Fruit fly (Drosophila melanogaster) whole organism, embryonic: ENCODE measurements around the gene CG17118.

Experiments
- Abd-B ChIP-seq: fragments of 200-800 bp; sonication (Bioruptor generic); optimal IDR thresholded peaks from 2 replicates; lab custom pipeline; 2018; ENCODE audit warnings: missing biosample characterization, mild to moderate bottlenecking, missing genetic modification characterization, moderate library complexity
- BEAF-32 ChIP-seq: fragments of 200-800 bp; sonication (Bioruptor generic); optimal IDR thresholded peaks from 3 replicates; lab custom pipeline; 2017; ENCODE audit warnings: missing biosample characterization, missing genetic modification characterization, mild to moderate bottlenecking, moderate library complexity, missing genetic modification reagents
- CG10209 ChIP-seq: fragments of 200-800 bp; sonication (Bioruptor generic); optimal IDR thresholded peaks from 3 replicates; lab custom pipeline; 2017; ENCODE audit warnings: missing biosample characterization, mild to moderate bottlenecking, missing genetic modification characterization, missing genetic modification reagents
- CG10979 ChIP-seq: fragments of 200-800 bp; sonication (Bioruptor generic); optimal IDR thresholded peaks from 2 replicates; lab custom pipeline; 2018; ENCODE audit warnings: missing biosample characterization, mild to moderate bottlenecking, missing genetic modification characterization, moderate library complexity
- CG11398 ChIP-seq: fragments of 200-800 bp; sonication (Bioruptor generic); optimal IDR thresholded peaks from 2 replicates; lab custom pipeline; 2016; ENCODE audit warnings: missing biosample characterization, missing genetic modification characterization
- CG11560 ChIP-seq: fragments of 200-800 bp; sonication (Bioruptor generic); IDR thresholded peaks from 3 replicates; pipeline ENCODE4 v1.3.6; 2022; ENCODE audit warnings: missing biosample characterization, missing genetic modification characterization
- CG13287 ChIP-seq: fragments of 200-800 bp; sonication (Bioruptor generic); IDR thresholded peaks from 2 replicates; pipeline ENCODE4 v1.3.6; 2022; ENCODE audit warnings: missing biosample characterization, missing genetic modification characterization; ENCODE audit not compliant: partially characterized antibody
- CG13624 ChIP-seq: fragments of 200-800 bp; sonication (Bioruptor generic); optimal IDR thresholded peaks from 2 replicates; lab custom pipeline; 2016; ENCODE audit warnings: missing biosample characterization, missing genetic modification characterization
- CG14050 ChIP-seq: fragments of 200-800 bp; sonication (Bioruptor generic); IDR thresholded peaks from 3 replicates; pipeline ENCODE4 v1.3.6; 2022; ENCODE audit warnings: missing biosample characterization, missing genetic modification characterization
- CG14710 ChIP-seq: fragments of 200-800 bp; sonication (Bioruptor generic); optimal IDR thresholded peaks from 3 replicates; lab custom pipeline; 2019; ENCODE audit warnings: missing biosample characterization, mild to moderate bottlenecking, missing genetic modification characterization, moderate library complexity
- CG1647 ChIP-seq: fragments of 200-800 bp; sonication (Bioruptor generic); optimal IDR thresholded peaks from 3 replicates; lab custom pipeline; 2016; ENCODE audit warnings: missing biosample characterization, missing genetic modification characterization
- CG17829 ChIP-seq: fragments of 200-800 bp; optimal IDR thresholded peaks from 2 replicates; lab custom pipeline; 2019; ENCODE audit warnings: missing biosample characterization, mild to moderate bottlenecking, missing genetic modification characterization, moderate library complexity
- CG2202 ChIP-seq: fragments of 200-800 bp; sonication (Bioruptor generic); optimal IDR thresholded peaks from 2 replicates; lab custom pipeline; 2018; ENCODE audit warnings: missing biosample characterization, mild to moderate bottlenecking, missing genetic modification characterization
- CG2712 ChIP-seq: fragments of 200-800 bp; optimal IDR thresholded peaks from 3 replicates; lab custom pipeline; 2019; ENCODE audit warnings: missing biosample characterization, mild to moderate bottlenecking, missing genetic modification characterization, moderate library complexity
- CG30403 ChIP-seq: fragments of 200-800 bp; sonication (Bioruptor generic); optimal IDR thresholded peaks from 3 replicates; lab custom pipeline; 2016; ENCODE audit warnings: missing biosample characterization, missing genetic modification characterization
- CG31224 ChIP-seq: fragments of 200-800 bp; sonication (Bioruptor generic); IDR thresholded peaks from 2 replicates; pipeline ENCODE4 v1.3.6; 2022; ENCODE audit warnings: missing biosample characterization, missing genetic modification characterization
- CG3163 ChIP-seq: fragments of 200-800 bp; sonication (Bioruptor generic); optimal IDR thresholded peaks from 3 replicates; lab custom pipeline; 2016; ENCODE audit warnings: missing biosample characterization, missing genetic modification characterization
- CG32532 ChIP-seq: fragments of 200-800 bp; sonication (Bioruptor generic); IDR thresholded peaks from 2 replicates; pipeline ENCODE4 v1.3.6; 2022; ENCODE audit warnings: missing biosample characterization, missing genetic modification characterization
- CG33213 ChIP-seq: fragments of 200-800 bp; sonication (Bioruptor generic); optimal IDR thresholded peaks from 3 replicates; lab custom pipeline; 2016; ENCODE audit warnings: missing biosample characterization, missing genetic modification characterization
- CG6791 ChIP-seq: fragments of 200-800 bp; sonication (Bioruptor generic); IDR thresholded peaks from 3 replicates; pipeline ENCODE4 v1.3.6; 2022; ENCODE audit warnings: missing biosample characterization, missing genetic modification characterization; ENCODE audit not compliant: partially characterized antibody
- CG7556 ChIP-seq: fragments of 200-800 bp; sonication (Bioruptor generic); optimal IDR thresholded peaks from 2 replicates; lab custom pipeline; 2017; ENCODE audit warnings: missing biosample characterization, mild to moderate bottlenecking, missing genetic modification characterization
- CG7786 ChIP-seq: fragments of 200-800 bp; sonication (Bioruptor generic); optimal IDR thresholded peaks from 2 replicates; lab custom pipeline; 2016; ENCODE audit warnings: missing biosample characterization, missing genetic modification characterization
- CG8290 ChIP-seq, 3 experiments: fragments of 200-800 bp; sonication (Bioruptor generic); optimal IDR thresholded peaks; 2 replicates each; lab custom pipeline; 2016 to 2019; ENCODE audit warnings: missing biosample characterization in 3 of 3, missing genetic modification characterization in 3 of 3, mild to moderate bottlenecking in 2 of 3, moderate library complexity in 1 of 3
- CG8388 ChIP-seq: fragments of 200-800 bp; sonication (Bioruptor generic); optimal IDR thresholded peaks from 2 replicates; lab custom pipeline; 2019; ENCODE audit warnings: missing biosample characterization, mild to moderate bottlenecking, missing genetic modification characterization, moderate library complexity
- CG9817 ChIP-seq: fragments of 200-800 bp; sonication (Bioruptor generic); optimal IDR thresholded peaks from 2 replicates; lab custom pipeline; 2018; ENCODE audit warnings: missing biosample characterization, mild to moderate bottlenecking, missing genetic modification characterization, moderate library complexity
- CTCF ChIP-seq: fragments of 200-800 bp; sonication (Bioruptor generic); optimal IDR thresholded peaks from 2 replicates; lab custom pipeline; 2017; ENCODE audit warnings: missing biosample characterization, mild to moderate bottlenecking, missing genetic modification characterization, moderate library complexity
- Doc2 ChIP-seq: fragments of 200-800 bp; sonication (Bioruptor generic); IDR thresholded peaks from 2 replicates; pipeline ENCODE4 v1.3.6; 2022; ENCODE audit warnings: missing biosample characterization, missing genetic modification characterization
- Eip74EF ChIP-seq, 2 experiments: fragments of 200-800 bp in 1 of 2; fragments of >200 bp in 1 of 2; sonication (Bioruptor generic) in 1 of 2; optimal IDR thresholded peaks; 2 replicates each; lab custom pipeline; 2017 to 2019; ENCODE audit warnings: missing biosample characterization in 2 of 2, missing genetic modification characterization in 2 of 2, mild to moderate bottlenecking in 1 of 2, moderate library complexity in 1 of 2
- Hr78 ChIP-seq, 2 experiments: fragments of 200-800 bp in 1 of 2; fragments of >200 bp in 1 of 2; sonication (Bioruptor generic) in 1 of 2; optimal IDR thresholded peaks; 2 replicates each; lab custom pipeline; 2017 to 2019; ENCODE audit warnings: missing biosample characterization in 2 of 2, missing genetic modification characterization in 2 of 2, mild to moderate bottlenecking in 1 of 2, moderate library complexity in 1 of 2
- Pdp1 ChIP-seq, 2 experiments: fragments of 200-800 bp; sonication (Bioruptor generic); optimal IDR thresholded peaks; 3 replicates each; lab custom pipeline; 2016; ENCODE audit warnings: missing biosample characterization in 2 of 2, missing genetic modification characterization in 2 of 2, mild to moderate bottlenecking in 1 of 2, moderate library complexity in 1 of 2
- Side ChIP-seq: fragments of 200-800 bp; sonication (Bioruptor generic); optimal IDR thresholded peaks from 2 replicates; lab custom pipeline; 2016; ENCODE audit warnings: missing biosample characterization, missing genetic modification characterization
- Xbp1 ChIP-seq: fragments of 200-800 bp; sonication (Bioruptor generic); optimal IDR thresholded peaks from 3 replicates; lab custom pipeline; 2016; ENCODE audit warnings: missing biosample characterization, mild to moderate bottlenecking, missing genetic modification characterization
- caup ChIP-seq: fragments of 200-800 bp; sonication (Bioruptor generic); optimal IDR thresholded peaks from 3 replicates; lab custom pipeline; 2017; ENCODE audit warnings: missing biosample characterization, mild to moderate bottlenecking, missing genetic modification characterization, moderate library complexity; ENCODE audit not compliant: severe bottlenecking
- chif ChIP-seq, 2 experiments: fragments of 200-800 bp; sonication (Bioruptor generic); optimal IDR thresholded peaks; 3 replicates each; lab custom pipeline; 2016; ENCODE audit warnings: missing biosample characterization in 2 of 2, missing genetic modification characterization in 2 of 2
- chinmo ChIP-seq: fragments of 200-800 bp; sonication (Bioruptor generic); IDR thresholded peaks from 4 replicates; pipeline ENCODE4 v1.3.6; 2022; ENCODE audit warnings: missing biosample characterization, missing genetic modification characterization; ENCODE audit not compliant: partially characterized antibody
- da ChIP-seq: fragments of 200-800 bp; sonication (Bioruptor generic); optimal IDR thresholded peaks from 2 replicates; lab custom pipeline; 2016; ENCODE audit warnings: missing biosample characterization, missing genetic modification characterization
- esg ChIP-seq: fragments of 200-800 bp; sonication (Bioruptor generic); conservative IDR thresholded peaks from 2 replicates; pipeline ENCODE4 v1.3.6; 2022; ENCODE audit warnings: missing biosample characterization, missing genetic modification characterization
- fd64A ChIP-seq: fragments of 200-800 bp; sonication (Bioruptor generic); optimal IDR thresholded peaks from 3 replicates; lab custom pipeline; 2018; ENCODE audit warnings: missing biosample characterization, mild to moderate bottlenecking, missing genetic modification characterization
- fd96Cb ChIP-seq: fragments of 200-800 bp; sonication (Bioruptor generic); optimal IDR thresholded peaks from 2 replicates; lab custom pipeline; 2018; ENCODE audit warnings: missing biosample characterization, mild to moderate bottlenecking, missing genetic modification characterization, moderate library complexity
- fu2 ChIP-seq: fragments of 200-800 bp; sonication (Bioruptor generic); optimal IDR thresholded peaks from 2 replicates; lab custom pipeline; 2016; ENCODE audit warnings: missing biosample characterization, missing genetic modification characterization
- ind ChIP-seq: fragments of 200-800 bp; sonication (Bioruptor generic); optimal IDR thresholded peaks from 3 replicates; lab custom pipeline; 2016; ENCODE audit warnings: missing biosample characterization, missing genetic modification characterization
- insv ChIP-seq, 2 experiments: fragments of 200-800 bp; sonication (Bioruptor generic); optimal IDR thresholded peaks; 3 replicates each; lab custom pipeline; 2016 to 2018; ENCODE audit warnings: missing biosample characterization in 2 of 2, missing genetic modification characterization in 2 of 2
- jing ChIP-seq: fragments of 200-800 bp; sonication (Bioruptor generic); optimal IDR thresholded peaks from 2 replicates; lab custom pipeline; 2018; ENCODE audit warnings: missing biosample characterization, mild to moderate bottlenecking, missing genetic modification characterization
- lola ChIP-seq, 3 experiments: fragments of >200 bp in 2 of 3; fragments of 200-800 bp in 1 of 3; sonication (Bioruptor generic) in 1 of 3; optimal IDR thresholded peaks; 2 replicates each; lab custom pipeline; 2017 to 2019; ENCODE audit warnings: missing biosample characterization in 3 of 3, missing genetic modification characterization in 3 of 3, mild to moderate bottlenecking in 1 of 3, moderate library complexity in 1 of 3
- pnt ChIP-seq: fragments of 200-800 bp; sonication (Bioruptor generic); optimal IDR thresholded peaks from 3 replicates; lab custom pipeline; 2016; ENCODE audit warnings: missing biosample characterization, missing genetic modification characterization
- shn ChIP-seq: fragments of 200-800 bp; sonication (Bioruptor generic); optimal IDR thresholded peaks from 3 replicates; lab custom pipeline; 2016; ENCODE audit warnings: missing biosample characterization, missing genetic modification characterization
- sob ChIP-seq: fragments of 200-800 bp; sonication (Bioruptor generic); IDR thresholded peaks from 2 replicates; pipeline ENCODE4 v1.3.6; 2022; ENCODE audit warnings: missing biosample characterization, missing genetic modification characterization
- twi ChIP-seq: fragments of 200-800 bp; optimal IDR thresholded peaks from 2 replicates; lab custom pipeline; 2019; ENCODE audit warnings: missing biosample characterization, mild to moderate bottlenecking, missing genetic modification characterization, moderate library complexity

Gene CG17118

dm6 chr2L:10732343-10732808, 2.3 kb downstream of the CG17118 start, which contains the start of the genes EMC3 and Dpy-30L1 (continued):
- TF ChIP-seq CG6791 (GFP tag; lab: Robert Waterston, UW): peak; percentile 42; the same call in 1 of the 3 replicates
- TF ChIP-seq Eip74EF (GFP tag; optimal IDR thresholded peaks at IDR 0.05; lab: Kevin White, UChicago): no peak
- TF ChIP-seq lola (GFP tag; optimal IDR thresholded peaks at IDR 0.05; lab: Kevin White, UChicago): peak in 1 of 3 experiments; percentile 50
- TF ChIP-seq CG11398 (GFP tag; lab: Kevin White, UChicago): no peak
- TF ChIP-seq shn (GFP tag; lab: Kevin White, UChicago): no peak
- TF ChIP-seq CTCF (GFP tag; lab: Kevin White, UChicago): no peak
- no peak for TF ChIP-seq jing
- TF ChIP-seq CG33213 (GFP tag; lab: Kevin White, UChicago): peak; percentile 54
- TF ChIP-seq esg (GFP tag; lab: Robert Waterston, UW): 0 out of 2 replicates have a peak, but pooled peaks have one; percentile 19
- no peak for TF ChIP-seq pnt (GFP tag; lab: Kevin White, UChicago)
- peak; percentile 68 for TF ChIP-seq CG13624 (GFP tag; lab: Kevin White, UChicago)
- TF ChIP-seq sob (GFP tag; lab: Robert Waterston, UW): peak; percentile 55; the same call in 1 of the 2 replicates
- TF ChIP-seq CG31224 (GFP tag; lab: Robert Waterston, UW): 0 out of 2 replicates have a peak, but pooled peaks have one; percentile 35
- peak; percentile 91 for TF ChIP-seq BEAF-32
- TF ChIP-seq fd96Cb (tag; lab: Kevin White, UChicago): peak; percentile 2
- no peak for TF ChIP-seq twi (tag; lab: Kevin White, UChicago)
- TF ChIP-seq CG3163 (GFP tag; lab: Kevin White, UChicago): peak; percentile 12
- no peak for TF ChIP-seq Hr78 (GFP tag; optimal IDR thresholded peaks at IDR 0.05; lab: Kevin White, UChicago)
- peak; percentile 76; the same call in 1 of the 4 replicates for TF ChIP-seq chinmo
- peak; percentile 42 for TF ChIP-seq CG7786 (GFP tag; lab: Kevin White, UChicago)
- TF ChIP-seq chif (GFP tag; optimal IDR thresholded peaks at IDR 0.05; lab: Kevin White, UChicago): peak in 1 of 2 experiments; percentile 44
- no peak for TF ChIP-seq CG14050 (GFP tag; lab: Robert Waterston, UW)
- peak; percentile 24 to 53 for TF ChIP-seq Pdp1 (GFP tag; optimal IDR thresholded peaks at IDR 0.05; lab: Kevin White, UChicago)
- TF ChIP-seq CG2712: peak; percentile 74
- no peak for TF ChIP-seq CG8290 (GFP tag; optimal IDR thresholded peaks at IDR 0.05; lab: Kevin White, UChicago)
- TF ChIP-seq CG8290 (tag; optimal IDR thresholded peaks at IDR 0.05; lab: Kevin White, UChicago): no peak
- TF ChIP-seq CG11560: peak; percentile 73
- TF ChIP-seq CG30403 (GFP tag; lab: Kevin White, UChicago): peak; percentile 79
- peak; percentile 3 for TF ChIP-seq Side (GFP tag; lab: Kevin White, UChicago)
- no peak for TF ChIP-seq fd64A
- peak; percentile 10 for TF ChIP-seq caup (GFP tag; lab: Kevin White, UChicago)
- peak; percentile 51 for TF ChIP-seq Abd-B (GFP tag; lab: Kevin White, UChicago)
- TF ChIP-seq ind (GFP tag; lab: Kevin White, UChicago): peak; percentile 49
- TF ChIP-seq CG10209 (GFP tag; lab: Kevin White, UChicago): peak; percentile 78
- TF ChIP-seq insv (GFP tag; optimal IDR thresholded peaks at IDR 0.05; lab: Kevin White, UChicago): peak in 1 of 2 experiments; percentile 86
- peak; percentile 92 for TF ChIP-seq CG13287 (GFP tag; lab: Robert Waterston, UW)
- peak; percentile 24 for TF ChIP-seq CG1647 (GFP tag; lab: Kevin White, UChicago)
- TF ChIP-seq da: peak; percentile 12
- TF ChIP-seq CG8388 (GFP tag; lab: Kevin White, UChicago): peak; percentile 34
- peak; percentile 52 for TF ChIP-seq CG10979
- peak; percentile 67 for TF ChIP-seq Xbp1
- TF ChIP-seq CG7556: peak; percentile 34
- peak; percentile 24 for TF ChIP-seq CG2202
- peak; percentile 26 for TF ChIP-seq fu2 (GFP tag; lab: Kevin White, UChicago)
- peak; percentile 42; the same call in 1 of the 2 replicates for TF ChIP-seq CG32532 (GFP tag; lab: Robert Waterston, UW)
- TF ChIP-seq CG17829 (tag; lab: Kevin White, UChicago): peak; percentile 64
- TF ChIP-seq CG14710 (tag; lab: Kevin White, UChicago): peak; percentile 85
- no peak for TF ChIP-seq Doc2 (GFP tag; lab: Robert Waterston, UW)
- peak; percentile 44 for TF ChIP-seq CG9817
